Worm (Caenorhabditis elegans): ENCODE results near the gene ptd-2.

ce11 chrV:9221566-9221965 is 28.5 kb upstream of the ptd-2 start, which contains the start of gene grd-6:
- TF ChIP-seq W03F9.2 (tag; optimal IDR thresholded peaks at IDR 0.05) (no peak), him-1 (tag; optimal IDR thresholded peaks at IDR 0.05) (no peak), dao-5 (tag; optimal IDR thresholded peaks at IDR 0.05) (no peak)

All from whole organism, L4/young adult.